Fruit fly (Drosophila melanogaster): ENCODE measurements around the gene Kyat.

Kyat gene

DNA sequence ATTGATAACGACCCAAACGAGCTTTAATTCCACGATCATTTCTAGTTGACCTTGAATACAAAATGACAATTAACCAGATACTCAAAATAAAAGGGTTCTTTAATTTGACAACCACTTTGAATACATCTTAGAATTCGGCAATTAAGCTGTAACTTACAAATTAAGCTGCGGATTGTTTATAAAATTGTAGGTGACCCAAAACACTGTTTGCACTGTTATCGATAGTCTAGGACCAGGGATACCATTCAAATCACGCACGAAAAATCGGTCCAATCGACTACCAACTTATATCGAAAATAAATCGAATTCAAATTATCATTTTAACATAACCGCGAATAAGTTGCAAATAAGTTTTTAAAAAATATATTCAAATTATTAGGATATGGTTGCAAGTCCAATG is at the start of gene Kyat:
Kyat (minus strand) TSS at position 228 of the 400 bp plus-strand sequence.
- TF ChIP-seq CG11617 (GFP tag; optimal IDR thresholded peaks at IDR 0.05) (no peak), cnc (optimal IDR thresholded peaks at IDR 0.05) (no peak), bab1 (GFP tag; optimal IDR thresholded peaks at IDR 0.05) (peak; percentile 1)

DNA sequence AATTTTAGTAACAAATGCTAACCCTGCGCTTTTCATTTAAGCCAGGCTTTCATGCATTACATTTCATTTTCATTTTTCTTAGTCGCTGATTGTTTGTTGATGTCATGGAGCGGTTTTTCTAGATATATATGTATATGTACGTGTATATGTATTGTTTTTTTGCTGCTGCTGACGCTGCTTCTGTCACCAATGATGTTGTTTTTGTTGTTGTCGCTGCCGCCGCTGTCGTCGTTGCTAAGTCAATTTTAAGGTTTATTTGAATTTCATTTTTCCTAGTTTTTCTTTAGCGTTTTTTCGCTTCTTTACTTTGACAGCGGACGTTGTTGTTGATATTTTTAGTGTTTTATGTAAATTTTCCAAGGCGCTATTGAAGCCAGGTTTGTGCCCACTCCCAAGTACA is 47.8 kb upstream of the Kyat start:
- TF ChIP-seq tj (GFP tag; optimal IDR thresholded peaks at IDR 0.05) (peak; percentile 80), Hr96 (GFP tag; optimal IDR thresholded peaks at IDR 0.05) (no peak)

DNA sequence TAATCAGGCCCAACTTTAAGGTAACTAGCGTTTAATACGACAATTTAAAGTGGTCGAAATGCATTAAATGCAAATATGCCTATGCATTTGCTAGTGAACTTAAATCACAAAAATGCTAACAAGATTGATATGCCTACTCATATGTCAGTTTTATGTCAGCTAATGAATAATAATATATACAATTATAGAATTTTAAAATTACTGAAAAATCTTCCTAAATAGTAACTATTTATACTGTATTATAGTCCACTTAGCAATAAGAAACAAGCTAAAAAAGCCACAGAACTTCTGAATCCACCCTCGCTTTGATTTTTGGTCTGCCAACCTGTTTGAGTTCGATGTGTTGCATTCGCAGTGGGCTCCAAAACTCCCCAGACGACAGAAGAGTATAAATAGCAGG is 47.4 kb upstream of the Kyat start:
- no peak for TF ChIP-seq Mnt (GFP tag; optimal IDR thresholded peaks at IDR 0.05)
- no peak for TF ChIP-seq cnc (optimal IDR thresholded peaks at IDR 0.05)
- TF ChIP-seq Clk (GFP tag; optimal IDR thresholded peaks at IDR 0.05), result no peak
- no peak for TF ChIP-seq CG11617 (GFP tag; optimal IDR thresholded peaks at IDR 0.05)

DNA sequence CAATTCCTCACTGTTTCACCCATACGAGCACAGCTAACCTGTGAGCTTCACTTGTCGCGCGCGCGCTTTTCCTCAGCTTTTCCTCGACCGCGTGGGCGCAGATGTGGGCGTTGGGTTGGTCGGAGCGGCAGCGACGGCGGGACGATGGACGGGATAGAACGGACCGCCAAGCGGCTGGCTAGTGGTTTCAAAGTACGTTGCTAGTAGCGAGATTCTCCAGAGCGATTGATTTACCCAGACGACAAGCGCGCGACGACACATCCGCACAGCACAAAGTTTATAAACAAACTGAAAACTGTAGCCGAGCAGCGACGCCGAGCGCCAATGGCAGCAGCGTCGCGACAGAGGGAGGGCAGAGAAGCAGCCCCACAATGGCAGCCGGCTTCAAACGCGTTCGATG is 46.9 kb upstream of the Kyat start, which contains the start of gene CG6959:
CG6959 (minus strand) TSS at position 292 of the 400 bp plus-strand sequence.
- TF ChIP-seq Clk (GFP tag; optimal IDR thresholded peaks at IDR 0.05) (no peak), Hr96 (GFP tag; optimal IDR thresholded peaks at IDR 0.05) (peak; percentile 17), tj (GFP tag; optimal IDR thresholded peaks at IDR 0.05) (peak; percentile 23), toe (GFP tag; optimal IDR thresholded peaks at IDR 0.05) (peak; percentile 38), CG12768 (GFP tag; optimal IDR thresholded peaks at IDR 0.05) (peak; percentile 33), CG7101 (tag; optimal IDR thresholded peaks at IDR 0.05) (no peak), Mnt (GFP tag; optimal IDR thresholded peaks at IDR 0.05) (peak; percentile 56), CG1620 (GFP tag; optimal IDR thresholded peaks at IDR 0.05) (no peak), cnc (optimal IDR thresholded peaks at IDR 0.05) (no peak), CG5204 (GFP tag; optimal IDR thresholded peaks at IDR 0.05) (no peak), pad (GFP tag; optimal IDR thresholded peaks at IDR 0.05) (no peak), kay (GFP tag; ENCODE audit: borderline replicate concordance) (no peak), bab1 (GFP tag; optimal IDR thresholded peaks at IDR 0.05) (peak; percentile 5), cic (GFP tag; optimal IDR thresholded peaks at IDR 0.05) (no peak), Crg-1 (GFP tag; optimal IDR thresholded peaks at IDR 0.05) (no peak), ovo (GFP tag; optimal IDR thresholded peaks at IDR 0.05) (no peak), CG14711 (tag; optimal IDR thresholded peaks at IDR 0.05) (no peak), CG7045 (GFP tag; optimal IDR thresholded peaks at IDR 0.05) (no peak)

DNA sequence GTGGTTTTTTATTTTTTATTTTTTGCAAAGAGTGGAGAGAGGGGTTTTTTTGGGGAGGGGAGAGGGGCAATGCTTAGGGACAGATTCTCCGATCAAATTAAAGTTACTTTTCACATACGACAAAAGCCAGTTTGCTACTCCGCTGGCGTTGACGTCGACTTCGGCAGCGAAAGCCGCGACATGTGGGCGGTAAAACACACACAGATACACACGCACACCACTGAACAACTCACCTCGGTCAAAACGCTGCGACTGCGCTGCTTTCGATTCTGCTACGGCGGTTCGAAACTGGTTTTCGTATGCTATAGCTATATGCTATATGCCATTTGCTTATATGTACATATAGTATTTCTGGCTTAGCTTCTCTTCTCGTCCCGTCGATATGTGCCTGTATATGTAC is 46.3 kb upstream of the Kyat start:
- TF ChIP-seq tj (GFP tag; optimal IDR thresholded peaks at IDR 0.05) (no peak), cic (GFP tag; optimal IDR thresholded peaks at IDR 0.05) (no peak), Clk (GFP tag; optimal IDR thresholded peaks at IDR 0.05) (no peak), toe (GFP tag; optimal IDR thresholded peaks at IDR 0.05) (no peak), Mnt (GFP tag; optimal IDR thresholded peaks at IDR 0.05) (no peak), CG11617 (GFP tag; optimal IDR thresholded peaks at IDR 0.05) (no peak)

DNA sequence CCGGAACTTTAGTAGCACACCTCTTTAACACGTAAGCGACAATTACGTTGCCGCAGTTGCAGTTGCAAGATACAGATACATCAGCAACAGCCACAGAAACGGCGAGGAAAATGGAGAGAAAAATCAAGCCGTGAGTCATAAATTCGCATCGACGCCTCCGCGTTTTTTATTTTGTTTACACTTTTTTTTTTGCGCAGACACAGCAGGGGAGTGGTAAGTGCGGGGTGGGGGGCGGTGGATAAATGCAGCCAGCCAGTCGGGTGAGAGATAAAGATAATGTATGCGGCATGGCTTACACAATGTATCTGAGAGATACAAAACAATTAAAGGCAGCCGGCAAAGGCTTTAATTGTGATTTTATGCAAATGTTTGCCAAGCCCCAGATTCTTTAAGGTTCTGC is 42.8 kb upstream of the Kyat start:
- TF ChIP-seq bab1 (GFP tag; optimal IDR thresholded peaks at IDR 0.05) (no peak), toe (GFP tag; optimal IDR thresholded peaks at IDR 0.05) (no peak), Clk (GFP tag; optimal IDR thresholded peaks at IDR 0.05) (no peak), tj (GFP tag; optimal IDR thresholded peaks at IDR 0.05) (no peak)

DNA sequence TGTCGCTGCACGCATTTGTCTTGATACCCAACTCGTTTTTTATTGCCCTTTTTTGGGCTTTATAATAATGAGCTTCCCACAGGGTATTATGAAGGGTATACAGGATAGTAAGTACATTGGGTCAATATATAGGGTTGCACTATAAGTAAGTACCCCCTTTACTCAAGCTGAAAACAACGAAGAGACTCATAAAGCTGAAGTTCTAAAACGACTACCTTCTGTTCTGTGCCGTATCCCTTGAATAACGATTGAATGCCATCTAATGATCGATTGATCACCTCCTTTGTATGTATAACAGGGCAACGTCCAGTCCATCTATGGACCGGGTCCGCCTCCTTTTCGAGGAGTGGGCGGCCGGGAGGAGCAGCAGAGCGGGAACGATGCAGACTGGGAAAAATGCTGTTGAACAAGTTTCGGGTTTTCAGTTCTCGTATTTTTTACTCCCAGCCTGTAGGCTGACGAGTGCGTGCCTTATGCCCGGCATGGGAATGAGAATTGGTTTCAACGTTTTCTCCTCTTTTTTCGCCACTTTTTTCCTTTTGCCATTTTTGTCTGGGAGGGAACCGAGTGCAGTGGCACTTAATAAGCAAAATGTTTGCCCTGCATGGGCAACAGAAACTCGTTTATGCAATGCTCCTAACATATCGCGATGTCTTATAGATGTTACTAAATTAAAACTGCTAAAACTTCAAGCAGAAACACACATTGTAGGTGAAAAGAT is 37.4 kb upstream of the Kyat start:
- TF ChIP-seq CG7045 (GFP tag; optimal IDR thresholded peaks at IDR 0.05) (no peak), ovo (GFP tag; optimal IDR thresholded peaks at IDR 0.05) (no peak), cnc (optimal IDR thresholded peaks at IDR 0.05) (no peak), Mnt (GFP tag; optimal IDR thresholded peaks at IDR 0.05) (no peak), CG1620 (GFP tag; optimal IDR thresholded peaks at IDR 0.05) (no peak), CG7101 (tag; optimal IDR thresholded peaks at IDR 0.05) (no peak), Hr96 (GFP tag; optimal IDR thresholded peaks at IDR 0.05) (no peak), tj (GFP tag; optimal IDR thresholded peaks at IDR 0.05) (no peak), CG5204 (GFP tag; optimal IDR thresholded peaks at IDR 0.05) (no peak), bab1 (GFP tag; optimal IDR thresholded peaks at IDR 0.05) (no peak), CG33017 (tag; optimal IDR thresholded peaks at IDR 0.05) (no peak), Clk (GFP tag; optimal IDR thresholded peaks at IDR 0.05) (no peak)

DNA sequence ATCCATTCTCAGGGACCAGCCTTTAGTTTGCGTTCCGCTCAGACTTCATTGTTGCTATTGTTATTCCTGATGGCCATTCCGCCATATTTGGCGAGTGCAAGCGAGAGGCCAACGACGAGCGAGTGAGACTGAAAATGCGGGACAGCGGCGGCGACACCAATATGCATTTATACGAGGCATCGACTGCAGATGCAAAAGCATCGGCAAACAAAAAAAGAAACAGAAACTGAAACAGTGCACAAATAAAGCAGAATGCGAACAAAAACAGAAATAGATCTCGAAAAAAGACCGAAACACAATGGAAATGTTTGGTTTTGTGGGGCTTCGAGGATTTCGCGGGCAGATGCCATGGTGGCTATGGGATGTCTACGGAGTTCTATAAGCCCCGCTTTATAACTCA is 36.8 kb upstream of the Kyat start:
- no peak for TF ChIP-seq kay (GFP tag; ENCODE audit: borderline replicate concordance)
- TF ChIP-seq CG11617 (GFP tag; optimal IDR thresholded peaks at IDR 0.05), result no peak
- TF ChIP-seq Crg-1 (GFP tag; optimal IDR thresholded peaks at IDR 0.05), result no peak
- TF ChIP-seq Hr96 (GFP tag; optimal IDR thresholded peaks at IDR 0.05), result no peak
- no peak for TF ChIP-seq cnc (optimal IDR thresholded peaks at IDR 0.05)
- no peak for TF ChIP-seq toe (GFP tag; optimal IDR thresholded peaks at IDR 0.05)
- TF ChIP-seq CG5204 (GFP tag; optimal IDR thresholded peaks at IDR 0.05), result no peak
